Worm (Caenorhabditis elegans): ENCODE results near the gene F10E7.9.

DNA sequence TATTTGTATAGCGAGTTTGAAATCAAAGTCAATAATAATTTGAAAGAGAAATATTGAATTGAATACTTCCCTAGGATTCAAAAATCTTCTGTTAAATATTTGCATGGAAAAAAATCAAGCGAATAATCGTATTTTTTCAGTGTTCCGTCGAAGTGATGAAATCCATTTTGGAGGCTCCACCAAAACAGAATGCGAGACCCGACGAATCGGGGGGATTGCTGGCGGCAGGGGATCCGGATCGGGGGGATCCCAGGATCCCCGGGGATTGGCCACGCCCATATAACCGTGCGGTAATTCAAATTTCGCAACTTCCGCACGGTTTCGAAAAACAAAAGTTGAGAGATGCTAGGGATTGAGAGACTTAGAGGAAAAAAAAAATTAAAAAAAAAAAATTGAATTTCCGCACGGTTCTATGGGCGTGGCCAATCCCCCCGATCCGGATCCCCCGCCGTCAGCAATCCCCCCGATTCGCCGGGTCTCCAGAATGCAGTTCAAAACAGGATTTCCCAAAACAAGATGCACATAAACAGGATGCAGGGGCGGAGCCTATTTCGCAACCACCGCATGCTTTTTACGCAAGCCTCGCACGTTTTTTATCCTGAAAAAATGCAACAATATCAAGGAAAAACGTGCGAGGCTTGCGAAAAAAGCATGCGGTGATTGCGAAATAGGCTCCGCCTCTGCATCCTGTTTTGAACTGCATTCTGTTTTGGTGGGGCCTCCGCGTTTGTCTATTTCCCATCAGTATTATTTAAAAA lies 13.0 kb upstream of the F10E7.9 start, which contains the start of gene F10E7.11:
- no peak for TF ChIP-seq ztf-11 (tag; optimal IDR thresholded peaks at IDR 0.05)
- TF ChIP-seq lin-13 (tag; optimal IDR thresholded peaks at IDR 0.05), result no peak
- TF ChIP-seq mab-5 (tag; optimal IDR thresholded peaks at IDR 0.05), result no peak
- TF ChIP-seq sptf-1 (tag; optimal IDR thresholded peaks at IDR 0.05), result no peak
- TF ChIP-seq snpc-4 (tag; optimal IDR thresholded peaks at IDR 0.05), result no peak
- no peak for TF ChIP-seq nhr-237 (tag; optimal IDR thresholded peaks at IDR 0.05)
- no peak for TF ChIP-seq M03D4.4 (tag; optimal IDR thresholded peaks at IDR 0.05)
- TF ChIP-seq ceh-43 (GFP tag; optimal IDR thresholded peaks at IDR 0.05), result no peak
- TF ChIP-seq elt-3 (tag; optimal IDR thresholded peaks at IDR 0.05), result no peak
- TF ChIP-seq mep-1 (tag; optimal IDR thresholded peaks at IDR 0.05), result no peak

All from whole organism, mixed stage, embryonic.